Fruit fly (Drosophila melanogaster): ENCODE measurements around the gene CG4325.

Gene CG4325

dm6 chrX:2065073-2065472 is 21.5 kb upstream of the CG4325 start, which contains the start of gene CG4281 (continued):
- TF ChIP-seq HLHmδ (GFP tag; optimal IDR thresholded peaks at IDR 0.05) (no peak), CG17912 (GFP tag; optimal IDR thresholded peaks at IDR 0.05) (no peak), Abd-B (GFP tag; optimal IDR thresholded peaks at IDR 0.05) (no peak), NFAT (GFP tag; IDR thresholded peaks at IDR 0.05) (no peak), CG15601 (tag; optimal IDR thresholded peaks at IDR 0.05) (no peak), hbn (GFP tag; IDR thresholded peaks at IDR 0.05; ENCODE audit: partially characterized antibody) (peak; percentile 95), CG9609 (GFP tag; optimal IDR thresholded peaks at IDR 0.05) (no peak), vvl (GFP tag; IDR thresholded peaks at IDR 0.05) (no peak), C15 (GFP tag; IDR thresholded peaks at IDR 0.05) (no peak), grn (GFP tag; optimal IDR thresholded peaks at IDR 0.05) (no peak), CG6272 (GFP tag; IDR thresholded peaks at IDR 0.05) (no peak), Bteb2 (GFP tag; optimal IDR thresholded peaks at IDR 0.05) (no peak), CG10147 (GFP tag; optimal IDR thresholded peaks at IDR 0.05) (no peak), CG43689 (GFP tag; IDR thresholded peaks at IDR 0.05) (no peak), lmd (GFP tag; IDR thresholded peaks at IDR 0.05) (no peak), Sox100B (GFP tag; optimal IDR thresholded peaks at IDR 0.05) (no peak), kni (GFP tag; optimal IDR thresholded peaks at IDR 0.05) (no peak), bcd (GFP tag; optimal IDR thresholded peaks at IDR 0.05) (no peak), gcm (GFP tag; optimal IDR thresholded peaks at IDR 0.05) (no peak), Lpt (GFP tag; optimal IDR thresholded peaks at IDR 0.05) (no peak), HLH4C (GFP tag; IDR thresholded peaks at IDR 0.05; ENCODE audit: partially characterized antibody) (peak; percentile 97), CG3407 (GFP tag; optimal IDR thresholded peaks at IDR 0.05) (no peak), Scr (GFP tag; IDR thresholded peaks at IDR 0.05; ENCODE audit: partially characterized antibody) (peak; percentile 95), exex (tag; optimal IDR thresholded peaks at IDR 0.05) (no peak), CG13624 (GFP tag; optimal IDR thresholded peaks at IDR 0.05) (no peak), CG4854 (GFP tag; optimal IDR thresholded peaks at IDR 0.05) (no peak), abd-A (tag; optimal IDR thresholded peaks at IDR 0.05) (no peak), CkIIα-i1 (GFP tag; IDR thresholded peaks at IDR 0.05) (no peak), CG14441 (GFP tag; IDR thresholded peaks at IDR 0.05) (no peak), ken (GFP tag; IDR thresholded peaks at IDR 0.05) (no peak), CG15269 (tag; optimal IDR thresholded peaks at IDR 0.05) (no peak), sd (tag; optimal IDR thresholded peaks at IDR 0.05) (peak; percentile 80), fd96Cb (tag; optimal IDR thresholded peaks at IDR 0.05) (no peak), Hand (GFP tag; optimal IDR thresholded peaks at IDR 0.05) (no peak), Sry-β (GFP tag; optimal IDR thresholded peaks at IDR 0.05) (peak; percentile 82), CG12769 (tag; optimal IDR thresholded peaks at IDR 0.05) (no peak), run (tag; optimal IDR thresholded peaks at IDR 0.05) (no peak), jigr1 (GFP tag; IDR thresholded peaks at IDR 0.05) (no peak), D19B (GFP tag; optimal IDR thresholded peaks at IDR 0.05) (no peak), Ets97D (GFP tag; optimal IDR thresholded peaks at IDR 0.05) (peak; percentile 15), Lhr (GFP tag; optimal IDR thresholded peaks at IDR 0.05) (no peak), CG1603 (tag; optimal IDR thresholded peaks at IDR 0.05) (peak; percentile 14), CG10274 (GFP tag; optimal IDR thresholded peaks at IDR 0.05) (no peak), CG32767 (GFP tag; IDR thresholded peaks at IDR 0.05) (no peak), PHDP (tag; optimal IDR thresholded peaks at IDR 0.05) (peak; percentile 10), Gsc (GFP tag; IDR thresholded peaks at IDR 0.05) (no peak), tna (GFP tag; IDR thresholded peaks at IDR 0.05; ENCODE audit: partially characterized antibody) (peak; percentile 92), gce (GFP tag; IDR thresholded peaks at IDR 0.05) (no peak), Ssrp (tag; optimal IDR thresholded peaks at IDR 0.05) (no peak), CG11247 (GFP tag; IDR thresholded peaks at IDR 0.05) (no peak), shn (GFP tag; optimal IDR thresholded peaks at IDR 0.05) (no peak)
